Worm (Caenorhabditis elegans) whole organism, young adult: Measurements from ENCODE around the gene T20G5.9.

ENCODE experiments used
- B0261.1 ChIP-seq: sonication (generic microtip); optimal IDR thresholded peaks from 2 replicates; lab custom pipeline; 2016; ENCODE audit warnings: mild to moderate bottlenecking, missing genetic modification characterization, moderate library complexity, missing compliant biosample characterization
- F22D6.2 ChIP-seq: sonication (generic microtip); optimal IDR thresholded peaks from 2 replicates; lab custom pipeline; 2016; ENCODE audit warnings: mild to moderate bottlenecking, missing genetic modification characterization, missing compliant biosample characterization
- F23B12.7 ChIP-seq: sonication (generic microtip); optimal IDR thresholded peaks from 2 replicates; lab custom pipeline; 2017; ENCODE audit warnings: missing genetic modification characterization, mild to moderate bottlenecking, missing compliant biosample characterization, antibody characterized with exemption, moderate library complexity; ENCODE audit not compliant: insufficient read depth
- F57A8.1 ChIP-seq: fragments of 200-800 bp; sonication (Bioruptor generic); optimal IDR thresholded peaks from 2 replicates; lab custom pipeline; 2018; ENCODE audit warnings: mild to moderate bottlenecking, missing genetic modification characterization, moderate library complexity, missing compliant biosample characterization
- K12H6.12 ChIP-seq: fragments of 200-800 bp; sonication (Bioruptor generic); optimal IDR thresholded peaks from 2 replicates; lab custom pipeline; 2018; ENCODE audit warnings: mild to moderate bottlenecking, missing genetic modification characterization, missing compliant biosample characterization
- Y67H2A.10 ChIP-seq: fragments of 200-800 bp; sonication (Bioruptor generic); conservative IDR thresholded peaks from 2 replicates; pipeline ENCODE4 v1.3.6; 2022; ENCODE audit warnings: missing genetic modification reagents, missing genetic modification characterization, missing compliant biosample characterization
- ZK185.1 ChIP-seq: sonication (generic microtip); optimal IDR thresholded peaks from 2 replicates; lab custom pipeline; 2016; ENCODE audit warnings: mild to moderate bottlenecking, missing genetic modification characterization, missing compliant biosample characterization; ENCODE audit not compliant: poor library complexity, severe bottlenecking
- atf-7 ChIP-seq: sonication (generic microtip); optimal IDR thresholded peaks from 2 replicates; lab custom pipeline; 2017; ENCODE audit warnings: mild to moderate bottlenecking, missing genetic modification characterization, missing compliant biosample characterization
- attf-3 ChIP-seq: fragments of 200-800 bp; sonication (Bioruptor generic); conservative IDR thresholded peaks from 2 replicates; pipeline ENCODE4 v1.3.6; 2022; ENCODE audit warnings: missing genetic modification reagents, missing genetic modification characterization, missing compliant biosample characterization
- bed-1 ChIP-seq: fragments of 200-800 bp; sonication (Bioruptor generic); IDR thresholded peaks from 2 replicates; pipeline ENCODE4 v1.3.6; 2022; ENCODE audit warnings: missing genetic modification reagents, missing genetic modification characterization, missing compliant biosample characterization
- chd-7 ChIP-seq: sonication (generic microtip); optimal IDR thresholded peaks from 2 replicates; lab custom pipeline; 2016; ENCODE audit warnings: mild to moderate bottlenecking, missing genetic modification characterization, moderate library complexity, missing compliant biosample characterization
- dox-1 ChIP-seq: fragments of 200-800 bp; sonication (Bioruptor generic); IDR thresholded peaks from 2 replicates; pipeline ENCODE4 v1.3.6; 2022; ENCODE audit warnings: missing genetic modification reagents, missing genetic modification characterization, missing compliant biosample characterization
- dpff-1 ChIP-seq: sonication (generic microtip); optimal IDR thresholded peaks from 2 replicates; lab custom pipeline; 2017; ENCODE audit warnings: mild to moderate bottlenecking, missing genetic modification characterization, missing compliant biosample characterization
- dpl-1 ChIP-seq: fragments of 150-350 bp; optimal IDR thresholded peaks from 2 replicates; lab custom pipeline; 2014; ENCODE audit warnings: missing biosample characterization, missing genetic modification reagents, missing genetic modification characterization
- egrh-3 ChIP-seq: fragments of 200-800 bp; sonication (Bioruptor generic); IDR thresholded peaks from 2 replicates; pipeline ENCODE4 v1.3.6; 2022; ENCODE audit warnings: missing genetic modification reagents, missing genetic modification characterization, missing compliant biosample characterization
- hlh-26 ChIP-seq: fragments of 200-800 bp; sonication (Bioruptor generic); conservative IDR thresholded peaks from 2 replicates; pipeline ENCODE4 v1.3.6; 2022; ENCODE audit warnings: missing genetic modification reagents, missing genetic modification characterization, missing compliant biosample characterization
- lag-1 ChIP-seq: fragments of 200-800 bp; sonication (Bioruptor generic); IDR thresholded peaks from 2 replicates; pipeline ENCODE4 v1.3.6; 2022; ENCODE audit warnings: missing genetic modification reagents, missing genetic modification characterization, missing compliant biosample characterization
- lir-1 ChIP-seq: fragments of 200-800 bp; sonication (Bioruptor generic); conservative IDR thresholded peaks from 2 replicates; pipeline ENCODE4 v1.3.6; 2022; ENCODE audit warnings: missing genetic modification reagents, missing genetic modification characterization, missing compliant biosample characterization
- lsl-1 ChIP-seq: fragments of 200-800 bp; sonication (Bioruptor generic); optimal IDR thresholded peaks from 2 replicates; lab custom pipeline; 2018; ENCODE audit warnings: mild to moderate bottlenecking, missing genetic modification characterization, moderate library complexity, missing compliant biosample characterization
- madf-3 ChIP-seq: fragments of 200-800 bp; sonication (Bioruptor generic); IDR thresholded peaks from 2 replicates; pipeline ENCODE4 v1.3.6; 2022; ENCODE audit warnings: missing genetic modification reagents, missing genetic modification characterization, missing compliant biosample characterization
- mes-4 ChIP-seq: sonication (generic microtip); optimal IDR thresholded peaks from 2 replicates; lab custom pipeline; 2016; ENCODE audit warnings: missing genotype, missing genetic modification characterization, missing compliant biosample characterization
- mxl-1 ChIP-seq: sonication (generic microtip); optimal IDR thresholded peaks from 2 replicates; lab custom pipeline; 2016; ENCODE audit warnings: missing genetic modification characterization, missing compliant biosample characterization
- nhr-90 ChIP-seq: sonication (generic microtip); optimal IDR thresholded peaks from 2 replicates; lab custom pipeline; 2016; ENCODE audit warnings: missing genotype, mild to moderate bottlenecking, missing genetic modification characterization, missing compliant biosample characterization
- pbrm-1 ChIP-seq: fragments of 200-800 bp; sonication (Bioruptor generic); IDR thresholded peaks from 2 replicates; pipeline ENCODE4 v1.3.6; 2022; ENCODE audit warnings: missing genetic modification reagents, missing genetic modification characterization, missing compliant biosample characterization
- pha-4 ChIP-seq: fragments of 150-350 bp; sonication (generic microtip); optimal IDR thresholded peaks from 2 replicates; lab custom pipeline; 2014; ENCODE audit warnings: missing biosample characterization, missing genetic modification reagents, missing genetic modification characterization
- rpc-1 ChIP-seq, 2 experiments: fragments of 150-350 bp in 1 of 2; sonication (generic microtip) in 1 of 2; optimal IDR thresholded peaks; 2 replicates each; lab custom pipeline; 2014 to 2018; ENCODE audit warnings: missing biosample characterization in 1 of 2, missing genetic modification characterization in 1 of 2, missing genetic modification reagents in 1 of 2, missing genotype in 1 of 2
- sdz-38 ChIP-seq: sonication (generic microtip); optimal IDR thresholded peaks from 2 replicates; lab custom pipeline; 2016; ENCODE audit warnings: missing genotype, missing genetic modification characterization, missing compliant biosample characterization
- snpc-3.4 ChIP-seq: sonication (generic microtip); optimal IDR thresholded peaks from 2 replicates; lab custom pipeline; 2017; ENCODE audit warnings: missing genetic modification characterization, mild to moderate bottlenecking, missing compliant biosample characterization, antibody characterized with exemption, moderate library complexity, missing genotype, missing genetic modification reagents
- sptf-2 ChIP-seq: fragments of 200-800 bp; sonication (Bioruptor generic); optimal IDR thresholded peaks from 2 replicates; lab custom pipeline; 2018; ENCODE audit warnings: mild to moderate bottlenecking, missing genetic modification characterization, missing compliant biosample characterization
- tbp1 ChIP-seq: fragments of 200-800 bp; sonication (Bioruptor generic); optimal IDR thresholded peaks from 2 replicates; lab custom pipeline; 2018; ENCODE audit warnings: mild to moderate bottlenecking, missing genetic modification characterization, missing compliant biosample characterization
- tbx-9 ChIP-seq: sonication (generic microtip); optimal IDR thresholded peaks from 2 replicates; lab custom pipeline; 2016; ENCODE audit warnings: borderline replicate concordance, missing genetic modification characterization, inconsistent platforms, missing compliant biosample characterization
- zfh-2 ChIP-seq: fragments of 200-800 bp; sonication (Bioruptor generic); conservative IDR thresholded peaks from 2 replicates; pipeline ENCODE4 v1.3.6; 2022; ENCODE audit warnings: missing genetic modification reagents, missing genetic modification characterization, missing compliant biosample characterization
- zim-3 ChIP-seq: sonication (generic microtip); optimal IDR thresholded peaks from 2 replicates; lab custom pipeline; 2017; ENCODE audit warnings: mild to moderate bottlenecking, missing genetic modification characterization, moderate library complexity, missing compliant biosample characterization
- ztf-18 ChIP-seq: sonication (generic microtip); optimal IDR thresholded peaks from 2 replicates; lab custom pipeline; 2016; ENCODE audit warnings: missing genotype, mild to moderate bottlenecking, missing genetic modification characterization, missing compliant biosample characterization
- ztf-3 ChIP-seq: fragments of 200-800 bp; sonication (Bioruptor generic); optimal IDR thresholded peaks from 2 replicates; lab custom pipeline; 2018; ENCODE audit warnings: mild to moderate bottlenecking, missing genetic modification characterization, missing compliant biosample characterization

The T20G5.9 gene

DNA sequence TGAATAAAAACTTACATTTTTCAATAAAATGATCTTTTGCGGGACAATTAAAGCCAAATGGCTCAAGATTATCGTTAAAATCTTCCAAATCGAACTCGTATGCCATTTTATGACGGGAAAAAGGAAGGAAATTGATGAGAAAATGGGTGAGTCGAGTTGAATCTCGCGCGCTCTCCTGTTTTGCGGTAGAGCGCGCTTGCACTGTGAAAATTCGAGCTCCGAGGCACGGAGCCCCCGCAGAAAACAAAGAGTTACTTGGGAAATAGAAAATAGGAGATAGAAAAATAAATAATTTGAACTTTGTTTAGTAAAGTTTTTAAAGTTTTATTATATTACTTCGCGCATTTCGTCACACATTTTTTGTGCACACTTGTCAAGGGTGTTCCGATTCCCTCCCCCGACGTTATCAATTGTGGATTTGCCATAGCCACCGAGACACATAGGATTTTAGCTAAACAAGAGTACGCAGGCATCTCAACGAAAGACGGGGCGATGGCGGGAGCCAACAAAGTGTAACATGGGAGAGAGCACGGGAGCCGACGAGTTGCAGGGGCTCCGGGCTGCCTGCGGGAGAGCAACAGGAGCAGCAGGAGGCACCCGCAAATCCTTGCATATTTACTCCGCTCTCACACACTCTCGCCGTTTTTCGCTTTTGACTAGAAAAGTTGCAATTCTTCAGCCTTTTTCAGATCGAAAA, 38.9 kb downstream of the T20G5.9 start, which contains the start of the genes div-1 and cor-1 (continued):
- TF ChIP-seq dox-1 (GFP tag; lab: Robert Waterston, UW) (0 out of 2 replicates have a peak, but pooled peaks have one; percentile 9), sptf-2 (GFP tag; lab: Kevin White, UChicago) (no peak), ztf-18 (tag; lab: Kevin White, UChicago) (peak; percentile 5)

DNA sequence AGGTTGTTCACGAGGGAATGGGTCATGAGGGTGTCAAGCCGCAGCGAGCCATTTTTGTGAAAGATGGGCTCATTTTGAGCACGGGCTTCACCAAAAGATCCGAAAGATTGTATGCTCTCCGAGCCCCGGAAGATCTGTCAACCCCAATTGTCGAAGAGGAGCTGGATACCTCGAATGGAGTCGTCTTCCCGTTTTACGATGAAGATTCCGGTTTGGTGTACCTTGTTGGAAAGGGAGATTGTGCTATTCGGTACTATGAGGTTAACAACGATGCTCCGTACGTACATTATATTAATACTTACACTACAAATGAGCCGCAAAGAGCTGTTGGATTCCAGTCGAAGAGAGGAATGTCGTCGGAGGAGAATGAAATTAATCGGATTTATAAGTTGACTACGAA, 41.5 kb downstream of the T20G5.9 start:
- no peak for TF ChIP-seq sdz-38 (tag; lab: Kevin White, UChicago)
- TF ChIP-seq F22D6.2 (tag; lab: Kevin White, UChicago) = no peak
- TF ChIP-seq pbrm-1 (GFP tag; lab: Robert Waterston, UW) = no peak
- no peak for TF ChIP-seq tbx-9
- no peak for TF ChIP-seq mxl-1 (tag; lab: Kevin White, UChicago)
- TF ChIP-seq rpc-1 (optimal IDR thresholded peaks at IDR 0.05; lab: Kevin White, UChicago) = no peak
- no peak for TF ChIP-seq rpc-1 (tag; optimal IDR thresholded peaks at IDR 0.05; lab: Kevin White, UChicago)
- TF ChIP-seq lag-1 = no peak
- TF ChIP-seq ZK185.1 (tag; lab: Kevin White, UChicago) = no peak
- TF ChIP-seq ztf-3 (GFP tag; lab: Kevin White, UChicago) = no peak
- no peak for TF ChIP-seq dpff-1 (tag; lab: Kevin White, UChicago)
- TF ChIP-seq dpl-1 (GFP tag; lab: Kevin White, UChicago) = no peak
- no peak for TF ChIP-seq atf-7 (tag; lab: Kevin White, UChicago)
- no peak for TF ChIP-seq attf-3
- no peak for TF ChIP-seq nhr-90 (tag; lab: Kevin White, UChicago)

DNA sequence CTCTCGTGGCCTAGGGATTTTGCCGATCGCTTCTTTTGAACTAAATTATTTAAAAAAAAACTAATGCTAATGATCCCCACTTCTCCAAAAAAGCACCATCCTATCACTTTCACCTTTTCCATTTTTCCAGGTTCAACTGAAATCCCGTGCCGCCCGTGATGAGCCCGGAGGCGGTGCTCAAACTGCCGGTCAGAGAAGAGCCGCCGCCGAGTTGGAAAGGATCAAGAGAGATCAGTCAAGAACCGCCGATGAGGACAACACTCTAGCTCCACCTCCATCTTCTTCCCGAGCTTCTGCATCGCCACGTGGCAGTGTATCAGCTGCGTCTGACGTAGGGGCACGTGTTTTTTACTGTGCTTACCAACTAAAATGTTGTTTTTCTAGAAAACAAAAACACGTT, 43.7 kb downstream of the T20G5.9 start:
- TF ChIP-seq zfh-2 (peak; percentile 63), egrh-3 (GFP tag; lab: Robert Waterston, UW) (peak; percentile 26; the same call in 1 of the 2 replicates), F57A8.1 (no peak), chd-7 (tag; lab: Kevin White, UChicago) (no peak)

DNA sequence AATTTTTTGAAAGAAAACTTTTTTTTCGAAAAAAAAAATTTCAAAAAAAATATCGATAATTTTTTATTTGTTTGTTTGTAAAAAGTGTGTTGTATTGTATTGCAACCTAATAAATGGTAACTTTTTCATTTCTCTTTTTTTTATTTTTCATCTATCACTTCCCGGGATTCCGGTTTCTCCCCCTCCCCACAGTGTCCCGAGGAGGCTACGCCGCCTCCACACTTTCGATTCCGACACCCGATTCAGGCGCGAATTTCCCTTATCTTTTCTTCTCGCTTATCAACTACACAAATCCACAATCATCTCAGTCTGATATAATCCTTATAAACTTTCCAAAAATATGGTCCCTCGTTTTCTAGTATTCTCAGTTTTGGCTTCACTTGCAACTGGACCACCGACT, 44.9 kb downstream of the T20G5.9 start, which contains the start of gene R01H10.4:
Gene R01H10.4 (plus strand): TSS at position 236 of the 400 bp plus-strand sequence.
- TF ChIP-seq dpff-1 (tag; lab: Kevin White, UChicago) = no peak
- no peak for TF ChIP-seq K12H6.12 (tag; lab: Kevin White, UChicago)
- TF ChIP-seq snpc-3.4 (tag; lab: Kevin White, UChicago) = no peak
- no peak for TF ChIP-seq Y67H2A.10
- no peak for TF ChIP-seq lsl-1 (GFP tag; lab: Kevin White, UChicago)
- TF ChIP-seq madf-3 (GFP tag; lab: Robert Waterston, UW) = no peak
- TF ChIP-seq zim-3 (tag; lab: Kevin White, UChicago) = no peak
- TF ChIP-seq bed-1 = no peak
- no peak for TF ChIP-seq hlh-26 (GFP tag; lab: Robert Waterston, UW)
- no peak for TF ChIP-seq F23B12.7 (tag; lab: Kevin White, UChicago)
- TF ChIP-seq lir-1 (GFP tag; lab: Robert Waterston, UW) = no peak
- TF ChIP-seq mes-4 (tag; lab: Kevin White, UChicago) = no peak
- no peak for TF ChIP-seq sptf-2 (GFP tag; lab: Kevin White, UChicago)
- no peak for TF ChIP-seq pha-4 (tag; lab: Kevin White, UChicago)
- TF ChIP-seq tbp1 (GFP tag; lab: Kevin White, UChicago) = no peak
- no peak for TF ChIP-seq B0261.1
